Fruit fly (Drosophila melanogaster) whole organism: ENCODE measurements around the gene CG4660.

Source experiments
- CG8478 ChIP-seq: fragments of >200 bp; optimal IDR thresholded peaks from 2 replicates; lab custom pipeline; 2018; ENCODE audit warnings: inconsistent platforms
- Dll ChIP-seq: fragments of >200 bp; optimal IDR thresholded peaks from 2 replicates; lab custom pipeline; 2017
- EcR ChIP-seq, 2 experiments: fragments of >200 bp; optimal IDR thresholded peaks; 2 replicates each; lab custom pipeline; 2017; ENCODE audit warnings: missing biosample characterization in 2 of 2, missing genetic modification characterization in 2 of 2, missing genetic modification reagents in 2 of 2
- pan ChIP-seq: fragments of >200 bp; optimal IDR thresholded peaks from 2 replicates; lab custom pipeline; 2017
- psq ChIP-seq: fragments of >200 bp; optimal IDR thresholded peaks from 2 replicates; lab custom pipeline; 2017
- usp ChIP-seq: fragments of >200 bp; optimal IDR thresholded peaks from 2 replicates; lab custom pipeline; 2017; ENCODE audit warnings: missing biosample characterization, missing genetic modification characterization, mixed read lengths

CG4660 gene

DNA sequence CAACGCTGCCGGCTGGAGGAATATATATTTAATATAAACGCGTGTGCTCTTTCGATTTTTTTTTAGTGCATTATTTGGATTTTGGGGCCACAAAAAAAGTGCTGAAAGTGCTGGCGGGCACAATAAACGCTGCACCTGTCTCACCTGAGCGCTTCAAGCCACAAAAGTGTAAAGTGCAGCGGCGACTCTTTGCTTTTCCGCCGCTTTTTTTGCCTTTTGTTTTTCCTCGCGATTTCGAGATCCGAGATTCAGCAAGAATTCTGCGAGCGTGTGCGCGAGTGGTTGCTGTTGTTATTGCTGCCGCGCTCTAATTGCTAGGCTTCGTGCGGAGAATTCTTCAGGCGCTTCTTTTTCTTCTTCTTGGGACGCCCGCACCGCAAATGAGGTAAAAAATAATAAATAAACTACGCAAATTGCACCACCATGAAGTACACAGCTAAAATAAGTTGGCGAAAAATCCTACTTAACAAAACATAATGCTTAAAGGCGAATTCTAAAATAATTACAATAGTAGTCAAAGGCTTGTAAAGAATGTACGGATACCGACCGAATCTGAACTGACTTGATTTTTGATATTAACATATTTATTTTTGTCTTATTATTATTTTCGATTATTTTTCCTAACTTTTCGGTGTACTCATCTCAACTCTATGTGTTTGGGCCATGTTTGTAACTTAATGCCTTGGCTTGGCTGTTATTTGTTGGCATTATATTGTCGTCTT is 30.1 kb downstream of the CG4660 start:
- no peak for TF ChIP-seq CG8478 (lab: Kevin White, UChicago)
- no peak for TF ChIP-seq Dll (lab: Kevin White, UChicago)
- no peak for TF ChIP-seq pan (lab: Kevin White, UChicago)
- no peak for TF ChIP-seq EcR (GFP tag; optimal IDR thresholded peaks at IDR 0.05; lab: Kevin White, UChicago)
- TF ChIP-seq psq (lab: Kevin White, UChicago) = no peak
- no peak for TF ChIP-seq usp

DNA sequence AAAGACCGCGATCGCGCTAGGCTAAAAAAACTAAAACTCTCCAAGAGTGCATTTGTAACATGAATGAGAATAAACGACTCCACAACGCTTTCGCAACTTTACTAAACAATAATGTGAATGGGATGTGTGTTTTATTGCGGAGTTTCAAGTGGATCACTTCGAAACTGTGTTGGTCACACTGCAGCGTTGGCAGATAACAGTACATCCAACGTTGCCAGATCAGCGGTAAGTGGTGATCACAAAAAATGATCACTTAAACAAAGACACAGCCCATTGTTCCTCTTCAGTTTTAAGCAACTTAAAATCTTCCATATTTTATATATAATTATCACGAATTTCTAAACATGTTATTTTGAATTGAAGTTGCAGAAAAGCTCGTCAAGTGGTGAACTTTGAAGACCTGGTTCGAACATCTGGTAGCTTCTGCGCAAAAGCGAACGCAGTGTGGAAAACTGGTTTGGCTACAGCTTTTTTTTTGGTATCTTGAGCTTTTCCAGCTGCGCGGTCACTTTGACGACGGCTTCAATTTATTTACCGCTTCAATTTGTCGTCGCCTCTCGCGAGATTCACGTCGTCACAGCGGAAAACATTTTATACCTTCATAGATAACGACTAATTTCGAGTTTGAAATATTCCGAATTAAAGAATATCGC is 30.8 kb downstream of the CG4660 start, which contains the start of gene CG5921:
Gene CG5921 (plus strand): TSS at position 547 of the 653 bp plus-strand sequence.
- no peak for TF ChIP-seq pan (lab: Kevin White, UChicago)

DNA sequence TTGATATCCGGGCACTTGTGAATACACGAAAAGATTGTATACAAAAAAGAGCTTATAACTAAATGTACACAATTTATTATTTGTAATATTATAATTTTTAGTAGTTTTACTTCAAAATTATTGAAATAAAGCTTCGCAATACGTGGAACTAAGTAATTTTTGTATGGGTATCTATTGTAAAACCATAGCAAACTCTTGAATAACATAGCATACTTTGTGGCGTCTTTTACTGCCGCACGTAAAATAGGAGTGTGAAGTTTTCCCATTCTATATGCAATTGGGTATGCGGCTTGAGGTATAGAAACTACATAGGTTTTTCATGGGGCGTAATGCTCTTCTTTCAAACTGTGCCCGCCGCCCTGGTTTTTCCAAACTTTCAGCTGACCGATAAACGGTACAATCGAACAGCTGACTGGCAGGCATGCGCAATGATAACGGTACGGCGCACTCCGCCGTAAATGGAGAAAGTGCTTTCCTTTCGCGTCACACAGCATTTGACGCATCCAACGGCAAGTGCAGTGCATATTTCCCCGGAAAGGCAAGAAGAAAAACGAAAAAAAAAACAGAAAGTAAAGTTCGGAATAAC is 41.6 kb downstream of the CG4660 start, which contains the start of gene CG5937:
Gene CG5937 (plus strand): TSS at position 575 of the 586 bp plus-strand sequence.
- no peak for TF ChIP-seq EcR (GFP tag; optimal IDR thresholded peaks at IDR 0.05; lab: Kevin White, UChicago)

DNA sequence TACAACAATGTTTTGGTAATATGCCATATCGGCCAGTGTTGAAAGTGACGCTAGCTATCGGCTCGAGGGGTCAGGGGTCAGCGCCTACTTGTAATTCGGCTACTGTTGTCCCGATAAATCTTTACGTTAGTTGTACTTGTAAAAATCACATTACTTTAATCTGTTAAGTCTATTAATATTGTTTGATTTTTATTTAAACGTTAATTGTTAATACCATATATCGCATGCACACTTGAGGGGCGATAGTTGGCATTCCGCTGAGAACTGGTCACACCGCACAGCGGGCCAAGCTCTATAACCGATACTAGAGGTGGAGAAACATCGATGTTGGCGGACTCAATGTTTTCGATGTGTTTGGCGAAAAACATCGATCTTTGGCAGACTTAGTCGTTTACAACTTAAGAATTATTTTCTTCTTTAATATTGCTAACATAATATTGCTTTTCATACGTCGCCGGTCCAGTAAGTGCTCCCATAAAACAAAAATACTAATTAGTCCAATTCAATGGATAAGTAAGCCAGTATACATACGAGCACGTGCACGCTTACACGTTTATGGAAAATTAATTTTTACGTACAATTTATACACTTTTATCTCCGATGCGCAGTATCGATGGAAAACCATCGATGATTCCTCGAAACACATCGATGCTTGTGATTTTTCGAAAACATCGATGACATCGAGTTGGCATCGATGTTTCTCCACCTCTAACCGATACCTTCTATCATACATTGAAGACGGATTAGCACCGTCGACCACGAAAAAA is 43.8 kb downstream of the CG4660 start, which contains the start of the genes rux and MCTS1:
Gene rux (minus strand): TSS at position 621 of the 767 bp plus-strand sequence.
Gene MCTS1 (plus strand): TSS at position 713 of the 767 bp plus-strand sequence.
- TF ChIP-seq pan (lab: Kevin White, UChicago) (no peak), Dll (lab: Kevin White, UChicago) (no peak), usp (no peak), EcR (GFP tag; optimal IDR thresholded peaks at IDR 0.05; lab: Kevin White, UChicago) (no peak), psq (lab: Kevin White, UChicago) (no peak), CG8478 (lab: Kevin White, UChicago) (no peak)

DNA sequence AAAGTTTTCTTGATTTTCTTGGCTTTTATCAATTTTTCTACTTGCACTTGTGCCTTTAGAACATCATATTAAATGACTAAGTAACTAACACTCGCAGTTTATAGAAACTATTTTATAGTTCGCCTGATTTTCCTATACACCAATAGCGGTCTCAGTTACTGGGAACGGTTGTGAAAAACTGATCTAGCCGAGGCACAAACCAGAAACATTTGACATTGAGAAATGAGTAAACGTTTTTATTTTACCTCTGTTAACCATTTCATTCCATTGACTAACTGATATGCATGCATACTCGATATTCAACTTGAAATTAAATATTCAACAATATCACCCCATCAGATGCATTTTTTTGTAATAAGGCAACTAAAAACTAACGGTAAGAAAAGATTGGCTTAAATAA is 45.8 kb downstream of the CG4660 start:
- TF ChIP-seq usp (no peak), psq (lab: Kevin White, UChicago) (no peak), EcR (GFP tag; optimal IDR thresholded peaks at IDR 0.05; lab: Kevin White, UChicago) (no peak), Dll (lab: Kevin White, UChicago) (no peak), CG8478 (lab: Kevin White, UChicago) (no peak), pan (lab: Kevin White, UChicago) (no peak)

DNA sequence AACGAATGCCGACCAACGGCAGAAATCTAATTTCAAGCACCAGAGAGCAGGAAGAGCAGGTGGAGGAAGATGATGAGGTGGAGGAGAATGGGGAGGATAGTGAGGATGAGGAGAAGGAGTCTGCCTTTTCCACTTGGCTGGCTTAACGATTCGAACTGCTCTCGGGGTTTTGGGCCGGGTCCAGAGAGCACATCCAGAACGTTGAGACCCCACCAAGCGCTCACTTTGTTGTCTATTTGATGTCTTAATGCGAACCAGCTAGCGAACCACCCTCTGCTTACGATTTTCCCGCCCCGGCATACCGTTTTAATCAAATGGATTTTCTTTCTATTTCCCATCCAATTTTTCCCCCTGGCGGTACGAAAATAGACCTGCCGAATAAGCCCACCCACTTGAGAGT is 46.4 kb downstream of the CG4660 start:
- TF ChIP-seq usp (no peak), pan (lab: Kevin White, UChicago) (no peak), EcR (GFP tag; optimal IDR thresholded peaks at IDR 0.05; lab: Kevin White, UChicago) (no peak), Dll (lab: Kevin White, UChicago) (no peak), CG8478 (lab: Kevin White, UChicago) (no peak)

DNA sequence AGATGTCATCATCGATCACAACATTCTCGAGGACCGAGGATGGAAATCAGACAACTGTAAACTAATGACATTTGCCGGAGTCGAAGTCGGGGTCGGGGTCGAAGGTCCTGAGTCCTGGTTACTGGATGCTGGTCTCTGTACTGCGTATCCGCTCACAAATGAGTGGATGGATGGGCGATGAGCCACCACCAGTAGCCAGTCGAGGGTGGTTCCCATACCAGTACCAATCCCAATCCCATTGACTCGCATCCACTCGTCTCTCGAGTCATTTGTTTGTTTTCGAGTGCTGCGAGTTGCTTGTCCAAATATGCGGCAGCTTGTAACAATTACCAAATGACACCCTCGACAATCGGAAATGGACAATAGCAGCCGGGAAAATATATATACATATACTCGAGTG is 48.3 kb downstream of the CG4660 start:
- TF ChIP-seq Dll (lab: Kevin White, UChicago) (no peak), pan (lab: Kevin White, UChicago) (no peak), psq (lab: Kevin White, UChicago) (no peak), CG8478 (lab: Kevin White, UChicago) (no peak), EcR (GFP tag; optimal IDR thresholded peaks at IDR 0.05; lab: Kevin White, UChicago) (no peak), usp (no peak)

DNA sequence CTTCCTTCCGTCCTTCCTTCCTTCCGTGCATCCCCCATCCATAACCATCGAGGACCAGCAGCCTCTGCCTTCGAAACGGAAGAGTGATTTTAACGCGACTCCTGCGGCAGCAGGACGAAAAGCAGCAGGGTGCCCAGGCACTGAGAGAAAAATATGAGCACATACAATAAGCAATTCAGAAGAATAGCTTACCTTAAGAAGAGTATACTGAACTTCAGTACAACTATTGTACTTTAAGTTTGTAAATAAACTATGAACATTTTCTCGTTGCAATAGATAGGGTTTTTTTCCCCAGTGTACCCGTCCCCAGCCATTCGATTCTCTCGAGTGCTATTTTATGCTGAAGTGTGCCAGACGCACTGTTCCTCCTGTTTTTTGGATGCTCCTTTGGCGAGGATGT is 49.5 kb downstream of the CG4660 start:
- TF ChIP-seq Dll (lab: Kevin White, UChicago) (no peak), EcR (GFP tag; optimal IDR thresholded peaks at IDR 0.05; lab: Kevin White, UChicago) (no peak), usp (no peak), psq (lab: Kevin White, UChicago) (no peak), CG8478 (lab: Kevin White, UChicago) (no peak), pan (lab: Kevin White, UChicago) (no peak)

DNA sequence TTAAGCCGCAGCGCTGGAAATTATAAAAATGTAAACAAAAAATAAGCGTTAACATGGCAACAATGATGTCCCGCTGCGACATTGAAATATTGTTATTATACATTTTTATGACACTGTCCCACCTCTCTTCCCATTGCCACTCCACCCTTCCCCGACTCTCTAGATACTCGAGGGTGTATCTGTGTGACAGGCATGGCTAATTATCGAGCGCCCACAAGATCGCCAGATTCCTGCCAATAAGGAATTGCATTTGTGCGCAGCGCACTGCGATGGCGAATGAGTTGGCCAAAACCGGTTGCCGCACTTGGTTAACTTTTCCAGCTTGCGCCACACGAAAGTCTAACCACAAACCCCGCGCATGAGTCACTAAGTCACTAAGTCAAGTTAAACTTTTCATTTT is 50.6 kb downstream of the CG4660 start:
- no peak for TF ChIP-seq CG8478 (lab: Kevin White, UChicago)
- no peak for TF ChIP-seq Dll (lab: Kevin White, UChicago)
- no peak for TF ChIP-seq psq (lab: Kevin White, UChicago)
- no peak for TF ChIP-seq usp
- TF ChIP-seq pan (lab: Kevin White, UChicago) = no peak
- TF ChIP-seq EcR (GFP tag; optimal IDR thresholded peaks at IDR 0.05; lab: Kevin White, UChicago) = no peak

DNA sequence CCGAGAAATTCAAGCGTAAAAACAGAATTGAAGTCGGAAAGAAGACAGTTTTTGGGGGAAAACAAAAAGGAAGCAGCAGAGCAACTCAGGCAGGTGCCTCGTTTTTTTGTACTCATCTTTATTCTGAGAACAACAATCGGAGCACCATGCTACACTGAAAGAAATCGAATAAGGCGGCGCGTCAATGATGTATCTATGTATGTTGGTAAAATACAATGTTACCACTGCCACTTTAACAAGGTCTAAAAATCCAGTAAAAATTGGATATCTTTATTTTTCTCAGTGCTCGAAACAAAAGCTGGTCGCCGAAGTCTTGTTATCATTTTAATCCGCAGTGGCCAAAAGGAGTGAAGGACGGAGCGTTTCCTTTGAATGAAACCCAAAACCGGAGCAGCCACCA is 51.2 kb downstream of the CG4660 start:
- TF ChIP-seq Dll (lab: Kevin White, UChicago) (no peak), psq (lab: Kevin White, UChicago) (no peak), usp (no peak), EcR (GFP tag; optimal IDR thresholded peaks at IDR 0.05; lab: Kevin White, UChicago) (no peak), pan (lab: Kevin White, UChicago) (no peak), CG8478 (lab: Kevin White, UChicago) (no peak)

DNA sequence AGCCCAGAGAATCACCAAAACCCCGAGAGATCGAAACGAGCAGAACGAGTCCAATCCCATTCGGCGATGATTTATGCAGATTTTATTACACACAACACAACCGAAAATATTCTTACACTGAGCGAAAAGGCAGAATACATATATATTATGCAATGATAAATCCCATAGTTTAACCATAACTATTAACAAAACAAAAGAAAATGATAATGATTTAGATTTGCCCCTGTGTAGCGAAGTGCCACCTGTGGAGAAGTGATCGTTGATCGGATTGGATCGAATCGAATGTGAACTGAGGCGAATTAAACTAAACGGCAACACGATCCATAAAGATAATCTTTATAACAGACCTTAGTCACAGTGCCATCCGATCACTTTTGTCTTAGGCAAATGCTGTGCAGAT is 52.2 kb downstream of the CG4660 start:
- TF ChIP-seq pan (lab: Kevin White, UChicago) (no peak), Dll (lab: Kevin White, UChicago) (no peak), usp (no peak), CG8478 (lab: Kevin White, UChicago) (no peak), psq (lab: Kevin White, UChicago) (no peak), EcR (GFP tag; optimal IDR thresholded peaks at IDR 0.05; lab: Kevin White, UChicago) (no peak)
